Fruit fly (Drosophila melanogaster) Kc167 (cell line): ENCODE data around the gene fzo.

ENCODE experiments used
- Myc ChIP-seq: fragments of >200 bp; optimal IDR thresholded peaks from 2 replicates; lab custom pipeline; 2017; ENCODE audit warnings: missing external identifiers
- Sin3A ChIP-seq: fragments of >200 bp; optimal IDR thresholded peaks from 2 replicates; lab custom pipeline; 2018; ENCODE audit warnings: missing external identifiers
- h ChIP-seq: fragments of >200 bp; optimal IDR thresholded peaks from 3 replicates; lab custom pipeline; 2018; ENCODE audit warnings: missing external identifiers
- insv ChIP-seq: fragments of >200 bp; optimal IDR thresholded peaks from 3 replicates; lab custom pipeline; 2018; ENCODE audit warnings: missing external identifiers
- psq ChIP-seq: fragments of >200 bp; optimal IDR thresholded peaks from 2 replicates; lab custom pipeline; 2017; ENCODE audit warnings: missing external identifiers
- ttk ChIP-seq: sonication (Bioruptor generic); optimal IDR thresholded peaks from 2 replicates; lab custom pipeline; 2017; ENCODE audit warnings: missing external identifiers

fzo gene

DNA sequence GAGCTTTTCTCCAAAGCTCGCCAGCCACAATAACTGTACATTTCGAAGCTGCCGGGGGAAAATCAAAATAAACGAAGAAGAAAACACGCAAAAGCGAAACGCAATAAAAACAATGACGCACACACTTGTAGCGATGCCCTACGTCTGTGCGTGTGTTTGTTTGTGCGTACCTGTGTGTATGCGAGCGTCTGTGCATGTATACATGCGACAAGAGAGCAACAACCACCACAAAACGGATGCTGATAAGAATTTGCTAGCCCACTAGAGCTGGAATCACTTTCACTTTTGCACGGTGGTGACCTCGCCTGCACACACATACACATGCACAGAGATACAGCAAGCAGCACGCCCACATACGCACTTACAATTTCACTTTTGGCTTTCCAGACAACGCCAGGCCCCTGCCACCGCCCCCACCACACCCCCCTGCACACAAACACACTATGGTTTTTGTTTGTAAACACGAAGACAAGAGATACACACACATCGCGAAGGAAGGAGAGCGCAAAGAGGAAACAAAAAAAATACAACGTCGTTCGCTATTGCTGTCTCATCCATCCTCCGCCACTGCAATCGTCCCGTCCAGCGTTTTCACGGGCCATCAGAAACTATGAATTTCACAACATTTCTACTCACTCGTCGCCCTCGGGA lies 46.8 kb downstream of the fzo start:
- TF ChIP-seq Sin3A = no peak
- peak; percentile 63 for TF ChIP-seq psq

DNA sequence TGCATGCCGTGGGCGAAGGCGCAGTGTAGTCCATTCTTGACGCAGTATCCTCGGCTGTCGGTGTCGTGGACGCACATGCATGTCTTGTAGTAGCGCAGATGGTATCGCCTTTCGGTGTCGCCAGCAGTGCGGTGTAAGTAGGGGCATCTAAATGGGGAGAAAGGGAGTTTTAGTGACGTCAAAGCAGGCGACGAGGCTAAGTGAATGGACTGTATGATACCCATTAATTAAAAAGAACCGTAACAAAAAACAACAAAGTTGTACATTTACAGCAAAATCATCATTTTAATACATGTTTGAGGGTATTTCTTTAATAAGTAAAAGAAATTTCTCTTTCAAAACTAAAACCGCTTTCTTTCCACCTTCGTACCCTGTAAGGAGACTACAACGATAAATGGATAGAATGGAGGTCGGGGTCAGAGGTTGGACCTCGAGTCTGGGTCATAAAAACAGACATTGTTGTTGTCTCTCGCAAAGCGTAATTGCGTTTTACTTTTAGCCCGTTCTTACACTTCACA lies 47.4 kb downstream of the fzo start:
- TF ChIP-seq Myc (lab: Kevin White, UChicago) (no peak), Sin3A (no peak), psq (no peak), ttk (lab: Kevin White, UChicago) (no peak), h (lab: Kevin White, UChicago) (no peak), insv (no peak)
